Fruit fly (Drosophila melanogaster): ENCODE results near the gene Creld.

DNA sequence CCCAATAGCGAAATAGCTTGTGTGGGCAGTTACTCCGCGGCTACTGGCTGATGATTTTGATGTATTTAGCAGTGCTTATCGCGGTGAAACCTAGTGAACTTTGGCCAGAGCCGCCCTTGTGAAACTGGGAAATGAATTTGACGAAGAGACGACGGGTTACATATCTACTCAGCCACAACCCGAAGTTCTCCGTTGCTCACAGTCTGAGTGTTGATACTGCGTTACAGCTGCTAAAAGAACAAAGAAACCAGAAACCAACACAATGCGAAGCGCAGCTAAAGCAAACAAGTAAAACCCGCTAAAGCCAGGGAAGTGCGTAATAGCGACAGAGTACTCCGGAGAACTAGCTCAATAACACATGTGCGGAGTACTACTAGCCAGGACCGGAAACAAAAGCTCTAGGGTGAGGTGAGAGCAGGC, 26.1 kb downstream of the Creld start:
- TF ChIP-seq CG16779 (tag; optimal IDR thresholded peaks at IDR 0.05) (no peak), cyc (GFP tag; optimal IDR thresholded peaks at IDR 0.05) (no peak), Smox (GFP tag; optimal IDR thresholded peaks at IDR 0.05) (no peak), CG6276 (GFP tag; optimal IDR thresholded peaks at IDR 0.05) (no peak), dac (GFP tag; optimal IDR thresholded peaks at IDR 0.05) (no peak), acj6 (GFP tag; optimal IDR thresholded peaks at IDR 0.05) (no peak), CG6808 (GFP tag; optimal IDR thresholded peaks at IDR 0.05) (peak; percentile 35), Ets21C (GFP tag; optimal IDR thresholded peaks at IDR 0.05) (no peak), topi (GFP tag; optimal IDR thresholded peaks at IDR 0.05) (no peak), CG11294 (GFP tag; IDR thresholded peaks at IDR 0.05) (no peak), OdsH (GFP tag; optimal IDR thresholded peaks at IDR 0.05) (no peak)

Data from whole organism, prepupa.